Worm (Caenorhabditis elegans) whole organism, mixed stage, embryonic: ENCODE results near the gene C54F6.19.
A peak's percentile ranks its signal among the peaks of the same experiment; 100 is the strongest.
"Not testable (repeated sequence)": the region's sequence is repeated elsewhere in the genome, so short reads cannot be mapped to it uniquely, and the experiment has no call there.

ENCODE experiments used
- M03D4.4 ChIP-seq: sonication (generic microtip); optimal IDR thresholded peaks from 2 replicates; lab custom pipeline; 2017; ENCODE audit warnings: mild to moderate bottlenecking, missing genetic modification characterization, missing compliant biosample characterization
- bed-3 ChIP-seq: fragments of 200-800 bp; sonication (Bioruptor generic); optimal IDR thresholded peaks from 3 replicates; lab custom pipeline; 2018; ENCODE audit warnings: mild to moderate bottlenecking, missing genetic modification characterization, moderate library complexity, missing compliant biosample characterization
- blmp-1 ChIP-seq: fragments of 150-350 bp; optimal IDR thresholded peaks from 2 replicates; lab custom pipeline; 2014; ENCODE audit warnings: missing biosample characterization, missing genetic modification characterization
- ceh-39 ChIP-seq: fragments of 150-350 bp; optimal IDR thresholded peaks from 2 replicates; lab custom pipeline; 2014; ENCODE audit warnings: missing biosample characterization, missing genetic modification characterization
- ceh-43 ChIP-seq: fragments of 200-800 bp; sonication (Bioruptor generic); optimal IDR thresholded peaks from 2 replicates; lab custom pipeline; 2018; ENCODE audit warnings: mild to moderate bottlenecking, missing genetic modification characterization, moderate library complexity, missing compliant biosample characterization
- ceh-83 ChIP-seq: fragments of 200-800 bp; sonication (Bioruptor generic); optimal IDR thresholded peaks from 2 replicates; lab custom pipeline; 2018; ENCODE audit warnings: mild to moderate bottlenecking, missing genetic modification characterization, missing compliant biosample characterization
- ces-1 ChIP-seq: fragments of 150-350 bp; optimal IDR thresholded peaks from 2 replicates; lab custom pipeline; 2014; ENCODE audit warnings: missing biosample characterization, missing genetic modification reagents, missing genetic modification characterization
- cnd-1 ChIP-seq: fragments of 200-800 bp; sonication (Bioruptor generic); optimal IDR thresholded peaks from 2 replicates; lab custom pipeline; 2018; ENCODE audit warnings: mild to moderate bottlenecking, missing genetic modification characterization, missing compliant biosample characterization
- elt-1 ChIP-seq: sonication (generic microtip); optimal IDR thresholded peaks from 2 replicates; lab custom pipeline; 2017; ENCODE audit warnings: missing genetic modification characterization, mild to moderate bottlenecking, missing compliant biosample characterization, antibody characterized with exemption, moderate library complexity, borderline replicate concordance; ENCODE audit not compliant: insufficient read depth
- elt-3 ChIP-seq: fragments of 150-350 bp; optimal IDR thresholded peaks from 2 replicates; lab custom pipeline; 2014; ENCODE audit warnings: missing biosample characterization, missing genetic modification characterization
- flh-1 ChIP-seq: fragments of 200-800 bp; sonication (Bioruptor generic); optimal IDR thresholded peaks from 2 replicates; lab custom pipeline; 2018; ENCODE audit warnings: mild to moderate bottlenecking, missing genetic modification characterization, moderate library complexity, missing compliant biosample characterization
- ham-2 ChIP-seq: fragments of 200-800 bp; sonication (Bioruptor generic); optimal IDR thresholded peaks from 2 replicates; lab custom pipeline; 2018; ENCODE audit warnings: mild to moderate bottlenecking, missing genetic modification characterization, missing compliant biosample characterization
- lin-13 ChIP-seq: fragments of 150-350 bp; optimal IDR thresholded peaks from 2 replicates; lab custom pipeline; 2014; ENCODE audit warnings: missing biosample characterization, missing genetic modification characterization
- lin-32 ChIP-seq: fragments of 200-800 bp; sonication (Bioruptor generic); optimal IDR thresholded peaks from 2 replicates; lab custom pipeline; 2018; ENCODE audit warnings: mild to moderate bottlenecking, missing genetic modification characterization, missing compliant biosample characterization
- mab-5 ChIP-seq: fragments of 150-350 bp; optimal IDR thresholded peaks from 2 replicates; lab custom pipeline; 2014; ENCODE audit warnings: missing biosample characterization, missing genetic modification characterization
- mep-1 ChIP-seq: fragments of 150-350 bp; optimal IDR thresholded peaks from 2 replicates; lab custom pipeline; 2017; ENCODE audit warnings: missing biosample characterization, missing genetic modification reagents, missing genetic modification characterization, inconsistent platforms
- nhr-237 ChIP-seq: fragments of 150-350 bp; optimal IDR thresholded peaks from 2 replicates; lab custom pipeline; 2014; ENCODE audit warnings: missing biosample characterization, missing genetic modification characterization
- nhr-28 ChIP-seq: fragments of 150-350 bp; optimal IDR thresholded peaks from 2 replicates; lab custom pipeline; 2014; ENCODE audit warnings: missing biosample characterization, missing genetic modification characterization
- nhr-76 ChIP-seq: sonication (generic microtip); optimal IDR thresholded peaks from 2 replicates; lab custom pipeline; 2017; ENCODE audit warnings: missing biosample characterization, missing genetic modification characterization
- pha-4 ChIP-seq: fragments of 150-350 bp; optimal IDR thresholded peaks from 2 replicates; lab custom pipeline; 2018; ENCODE audit warnings: missing biosample characterization, missing genetic modification reagents, missing genetic modification characterization
- sem-2 ChIP-seq: fragments of 200-800 bp; sonication (Bioruptor generic); optimal IDR thresholded peaks from 2 replicates; lab custom pipeline; 2018; ENCODE audit warnings: mild to moderate bottlenecking, missing genetic modification characterization, missing compliant biosample characterization
- unc-120 ChIP-seq: sonication (generic microtip); optimal IDR thresholded peaks from 2 replicates; lab custom pipeline; 2017; ENCODE audit warnings: missing genetic modification characterization, missing compliant biosample characterization; ENCODE audit not compliant: poor library complexity, severe bottlenecking
- unc-39 ChIP-seq: fragments of 150-350 bp; optimal IDR thresholded peaks from 2 replicates; lab custom pipeline; 2014; ENCODE audit warnings: missing biosample characterization, missing genetic modification characterization
- unc-62 ChIP-seq: fragments of 150-350 bp; optimal IDR thresholded peaks from 2 replicates; lab custom pipeline; 2014; ENCODE audit warnings: missing biosample characterization, missing genetic modification reagents, missing genetic modification characterization
- zip-8 ChIP-seq: fragments of 150-350 bp; optimal IDR thresholded peaks from 2 replicates; lab custom pipeline; 2014; ENCODE audit warnings: missing biosample characterization, missing genetic modification characterization
- ztf-11 ChIP-seq: fragments of 150-350 bp; optimal IDR thresholded peaks from 2 replicates; lab custom pipeline; 2014; ENCODE audit warnings: missing biosample characterization, missing genetic modification characterization

Gene C54F6.19

DNA sequence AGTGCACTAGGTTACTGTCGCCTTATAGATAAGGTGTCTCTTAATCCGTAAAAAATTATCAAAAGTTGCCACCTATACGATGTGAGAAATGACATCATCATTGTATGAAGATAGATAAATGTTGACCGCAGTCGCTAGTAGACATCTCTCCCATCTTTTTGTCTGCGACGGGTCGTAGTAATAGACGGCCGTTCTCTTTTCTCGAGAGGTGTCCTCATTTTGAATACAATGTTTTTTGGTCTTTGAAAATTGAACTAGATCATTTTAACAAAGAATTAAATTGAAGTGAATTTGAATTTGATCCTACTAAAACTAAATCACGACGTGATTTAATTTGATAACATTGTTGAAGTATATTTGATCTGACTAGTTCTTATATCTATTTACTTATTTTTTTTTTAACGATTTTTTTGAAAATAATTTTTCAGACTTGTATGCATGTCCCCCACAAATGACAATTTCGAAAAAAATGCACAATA is 36.7 kb upstream of the C54F6.19 start, which contains the start of the genes str-31 and nhr-172:
TSS of gene str-31 (minus strand) at position 101 of the 479 bp plus-strand sequence.
TSS of gene nhr-172 (plus strand) at position 429 of the 479 bp plus-strand sequence.
- no peak for TF ChIP-seq ceh-39 (tag; lab: Kevin White, UChicago)
- peak; percentile 19 for TF ChIP-seq unc-62 (GFP tag; lab: Kevin White, UChicago)

- TF ChIP-seq mep-1 (tag; lab: Kevin White, UChicago); ceh-43; bed-3 (GFP tag; lab: Kevin White, UChicago): not testable (repeated sequence)
These were observed 33.8 kb upstream of the C54F6.19 start, which contains the start of gene nhr-171 for ce11 chrV:7511465-7511864. nhr-171 (plus strand) TSS chrV:7511765.

DNA sequence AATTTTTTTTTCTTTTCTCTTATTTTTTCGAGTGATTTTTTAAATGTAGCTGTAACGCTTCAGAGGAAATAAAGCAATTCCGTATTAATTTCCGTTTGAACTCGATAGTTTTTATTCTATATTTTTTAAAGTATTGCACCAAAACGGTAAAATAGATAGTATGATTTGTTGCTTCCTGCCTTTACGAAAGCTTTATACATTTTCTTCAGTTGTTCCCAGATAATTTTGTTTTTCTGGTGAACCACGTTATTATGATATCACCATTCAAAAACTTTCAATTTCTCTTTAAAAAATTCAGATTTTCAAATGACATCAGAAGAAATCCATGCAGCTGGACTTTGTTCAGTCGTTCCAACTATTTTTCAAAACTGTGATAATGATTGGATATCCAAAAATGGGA is 30.3 kb upstream of the C54F6.19 start, which contains the start of gene srb-18:
TSS of gene srb-18 (plus strand) at position 301 of the 400 bp plus-strand sequence.
- TF ChIP-seq nhr-28 (tag; lab: Kevin White, UChicago) (no peak), flh-1 (GFP tag; lab: Kevin White, UChicago) (no peak), sem-2 (GFP tag; lab: Kevin White, UChicago) (no peak), ztf-11 (tag; lab: Kevin White, UChicago) (no peak)

ce11 chrV:7520077-7520476 is 25.2 kb upstream of the C54F6.19 start, which contains the start of gene srb-19:
srb-19 (minus strand) TSS chrV:7520177.
- TF ChIP-seq ces-1 (GFP tag; lab: Kevin White, UChicago) (peak; percentile 31), mab-5 (tag; lab: Kevin White, UChicago) (no peak)
- TF ChIP-seq, all 35 proteins: peak for 1

DNA sequence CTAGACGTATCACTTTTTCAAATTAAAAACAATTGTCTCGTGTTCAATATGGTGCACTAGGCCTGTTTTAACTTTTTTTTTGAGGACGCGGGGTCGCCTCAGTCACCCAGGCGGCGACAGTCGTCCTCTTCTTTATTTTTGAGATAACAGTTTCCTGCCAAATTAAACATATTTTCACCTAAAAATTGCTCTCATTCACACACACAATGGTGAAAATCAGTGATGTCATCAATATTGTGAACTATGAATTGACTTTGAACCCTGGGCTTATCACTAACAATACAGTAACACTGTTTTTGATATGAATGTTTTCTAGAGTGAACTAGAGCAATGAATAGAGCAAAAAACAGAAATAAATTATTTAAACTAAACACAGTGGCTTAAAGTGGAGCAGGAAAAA is 24.0 kb upstream of the C54F6.19 start:
- TF ChIP-seq M03D4.4 (tag; lab: Kevin White, UChicago) (no peak), ztf-11 (tag; lab: Kevin White, UChicago) (no peak), pha-4 (no peak), ceh-43 (no peak), sem-2 (GFP tag; lab: Kevin White, UChicago) (no peak), flh-1 (GFP tag; lab: Kevin White, UChicago) (no peak), ceh-83 (GFP tag; lab: Kevin White, UChicago) (no peak), nhr-237 (tag; lab: Kevin White, UChicago) (no peak), mab-5 (tag; lab: Kevin White, UChicago) (no peak), lin-13 (tag; lab: Kevin White, UChicago) (no peak), cnd-1 (no peak)

- TF ChIP-seq blmp-1 (no peak), ceh-43 (no peak), lin-13 (tag; lab: Kevin White, UChicago) (no peak), elt-3 (tag; lab: Kevin White, UChicago) (no peak), ceh-39 (tag; lab: Kevin White, UChicago) (no peak), ceh-83 (GFP tag; lab: Kevin White, UChicago) (no peak), M03D4.4 (tag; lab: Kevin White, UChicago) (no peak), ces-1 (GFP tag; lab: Kevin White, UChicago) (no peak), nhr-76 (tag; lab: Kevin White, UChicago) (no peak), ham-2 (GFP tag; lab: Kevin White, UChicago) (no peak), elt-1 (tag; lab: Kevin White, UChicago) (no peak)
These were observed 23.0 kb upstream of the C54F6.19 start, which contains the start of gene C54F6.15 for ce11 chrV:7522279-7522678. C54F6.15 (minus strand) TSS chrV:7522379.

DNA sequence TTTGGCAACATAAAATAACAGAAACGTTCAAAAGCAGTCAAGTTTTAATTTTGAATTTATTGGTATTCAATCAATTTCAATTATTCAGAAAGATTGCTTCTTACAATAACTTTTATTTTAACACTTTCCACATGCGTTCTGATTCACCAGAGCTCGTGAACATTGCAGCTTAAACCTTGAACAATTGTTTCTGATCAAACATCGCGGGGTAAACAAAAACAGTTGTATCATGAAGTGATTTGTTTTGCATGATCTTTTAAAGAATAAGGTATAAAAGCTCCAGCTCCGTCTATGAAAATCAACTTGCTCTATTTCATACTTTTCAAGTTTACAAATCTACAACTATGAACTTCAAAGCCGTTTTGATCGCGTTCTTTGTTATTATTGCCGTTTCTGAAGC is 21.9 kb upstream of the C54F6.19 start, which contains the start of gene C54F6.6:
TSS of gene C54F6.6 (plus strand) at position 301 of the 400 bp plus-strand sequence.
- TF ChIP-seq unc-39 (no peak), ceh-83 (GFP tag; lab: Kevin White, UChicago) (no peak), M03D4.4 (tag; lab: Kevin White, UChicago) (no peak), unc-120 (tag; lab: Kevin White, UChicago) (no peak), zip-8 (no peak), ham-2 (GFP tag; lab: Kevin White, UChicago) (no peak), lin-32 (GFP tag; lab: Kevin White, UChicago) (no peak), ceh-39 (tag; lab: Kevin White, UChicago) (no peak)
